Worm (Caenorhabditis elegans) whole organism, midembryonic: ENCODE data around the gene cul-5.

Experiments
- T22C8.4 ChIP-seq: fragments of 200-800 bp; sonication (Bioruptor generic); IDR thresholded peaks from 2 replicates; pipeline ENCODE4 v1.3.6; 2022; ENCODE audit warnings: missing genetic modification characterization, missing compliant biosample characterization
- cog-1 ChIP-seq: sonication (generic microtip); optimal IDR thresholded peaks from 2 replicates; lab custom pipeline; 2016; ENCODE audit warnings: missing genetic modification characterization, missing compliant biosample characterization
- flt-1 ChIP-seq: fragments of 200-800 bp; sonication (Bioruptor generic); IDR thresholded peaks from 2 replicates; pipeline ENCODE4 v1.3.6; 2022; ENCODE audit warnings: missing genetic modification characterization, missing compliant biosample characterization
- klf-2 ChIP-seq: fragments of 200-800 bp; sonication (Bioruptor generic); conservative IDR thresholded peaks from 2 replicates; pipeline ENCODE4 v1.3.6; 2022; ENCODE audit warnings: missing genetic modification reagents, missing genetic modification characterization, missing compliant biosample characterization
- med-1 ChIP-seq: sonication (generic microtip); optimal IDR thresholded peaks from 2 replicates; lab custom pipeline; 2017; ENCODE audit warnings: missing genetic modification characterization, mild to moderate bottlenecking, missing compliant biosample characterization, antibody characterized with exemption, missing genetic modification reagents; ENCODE audit not compliant: insufficient read depth
- ref-1 ChIP-seq: fragments of 200-800 bp; sonication (Bioruptor generic); conservative IDR thresholded peaks from 2 replicates; pipeline ENCODE4 v1.3.6; 2022; ENCODE audit warnings: missing genetic modification reagents, missing genetic modification characterization, missing compliant biosample characterization
- tab-1 ChIP-seq: fragments of 200-800 bp; sonication (Bioruptor generic); IDR thresholded peaks from 2 replicates; pipeline ENCODE4 v1.3.6; 2022; ENCODE audit warnings: missing genetic modification characterization, missing compliant biosample characterization
- ztf-23 ChIP-seq: fragments of 200-800 bp; sonication (Bioruptor generic); IDR thresholded peaks from 2 replicates; pipeline ENCODE4 v1.3.6; 2022; ENCODE audit warnings: missing genetic modification reagents, missing genetic modification characterization, missing compliant biosample characterization
- ztf-29 ChIP-seq: fragments of 200-800 bp; sonication (Bioruptor generic); IDR thresholded peaks from 2 replicates; pipeline ENCODE4 v1.3.6; 2022; ENCODE audit warnings: missing genetic modification reagents, missing genetic modification characterization, missing compliant biosample characterization

The cul-5 gene

ce11 chrV:10179235-10179634, at the start of gene cul-5:
TSS of gene cul-5 (plus strand) at chrV:10179535.
- TF ChIP-seq ztf-29 (GFP tag; lab: Robert Waterston, UW) (no peak), T22C8.4 (no peak), flt-1 (GFP tag; lab: Robert Waterston, UW) (no peak), med-1 (no peak), klf-2 (GFP tag; lab: Robert Waterston, UW) (no peak), ztf-23 (no peak), ref-1 (GFP tag; lab: Robert Waterston, UW) (no peak)

- TF ChIP-seq cog-1 (tag; lab: Kevin White, UChicago) (no peak), ztf-29 (GFP tag; lab: Robert Waterston, UW) (no peak), klf-2 (GFP tag; lab: Robert Waterston, UW) (no peak)
Measured at ce11 chrV:10130195-10130594, 49.1 kb upstream of the cul-5 start, which contains the start of gene aos-1. TSS of gene aos-1 (minus strand) at chrV:10130295.

DNA sequence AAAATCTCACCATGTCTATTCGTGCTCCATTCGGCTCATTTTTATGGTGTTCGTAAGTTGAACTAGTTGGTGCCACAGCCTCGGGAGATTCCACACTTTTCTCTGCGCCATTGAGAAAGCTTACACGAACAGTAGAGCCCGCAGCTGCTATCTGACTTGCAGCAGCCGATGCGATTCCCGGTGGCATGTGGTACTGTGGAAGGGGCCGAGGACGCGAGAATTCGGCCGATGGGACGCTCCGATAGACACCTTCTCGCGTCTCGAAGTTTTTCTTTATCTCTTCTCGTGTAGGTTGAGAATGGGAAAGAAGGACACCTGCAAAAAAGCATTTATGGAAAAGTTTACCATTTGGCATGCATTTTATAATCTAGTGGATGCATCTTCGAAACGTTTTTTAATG, 46.1 kb upstream of the cul-5 start:
- TF ChIP-seq med-1 (no peak), klf-2 (GFP tag; lab: Robert Waterston, UW) (no peak), T22C8.4 (no peak), ztf-29 (GFP tag; lab: Robert Waterston, UW) (no peak), ztf-23 (no peak), tab-1 (GFP tag; lab: Robert Waterston, UW) (no peak)

- TF ChIP-seq cog-1 (tag; lab: Kevin White, UChicago) (no peak), ztf-29 (GFP tag; lab: Robert Waterston, UW) (no peak), med-1 (no peak), T22C8.4 (no peak), ref-1 (GFP tag; lab: Robert Waterston, UW) (no peak), ztf-23 (no peak), tab-1 (GFP tag; lab: Robert Waterston, UW) (no peak), flt-1 (GFP tag; lab: Robert Waterston, UW) (no peak), klf-2 (GFP tag; lab: Robert Waterston, UW) (no peak)
Measured at ce11 chrV:10134077-10134693, 45.1 kb upstream of the cul-5 start, which contains the start of the genes C08B6.18, wdr-20 and C08B6.8. TSS of gene C08B6.18 (minus strand) at chrV:10134127. TSS of gene wdr-20 (minus strand) at chrV:10134158. TSS of gene C08B6.8 (plus strand) at chrV:10134643.

- TF ChIP-seq flt-1 (GFP tag; lab: Robert Waterston, UW) = no peak
- TF ChIP-seq tab-1 (GFP tag; lab: Robert Waterston, UW) = no peak
- no peak for TF ChIP-seq klf-2 (GFP tag; lab: Robert Waterston, UW)
- TF ChIP-seq ztf-29 (GFP tag; lab: Robert Waterston, UW) = no peak
- no peak for TF ChIP-seq T22C8.4
- TF ChIP-seq med-1 = no peak
- no peak for TF ChIP-seq cog-1 (tag; lab: Kevin White, UChicago)
- no peak for TF ChIP-seq ztf-23
- no peak for TF ChIP-seq ref-1 (GFP tag; lab: Robert Waterston, UW)
Measured at ce11 chrV:10145653-10146052, 33.7 kb upstream of the cul-5 start, which contains the start of gene C51E3.9. TSS of gene C51E3.9 (plus strand) at chrV:10145953.

- TF ChIP-seq T22C8.4 = no peak
- TF ChIP-seq flt-1 (GFP tag; lab: Robert Waterston, UW) = no peak
- no peak for TF ChIP-seq ref-1 (GFP tag; lab: Robert Waterston, UW)
- TF ChIP-seq cog-1 (tag; lab: Kevin White, UChicago) = no peak
Measured at ce11 chrV:10146787-10147186, 32.5 kb upstream of the cul-5 start.

ce11 chrV:10148352-10148751, 31.0 kb upstream of the cul-5 start, which contains the start of gene srsx-26:
TSS of gene srsx-26 (plus strand) at chrV:10148652.
- TF ChIP-seq flt-1 (GFP tag; lab: Robert Waterston, UW) (no peak), ztf-29 (GFP tag; lab: Robert Waterston, UW) (no peak), tab-1 (GFP tag; lab: Robert Waterston, UW) (no peak), med-1 (no peak), T22C8.4 (no peak), ref-1 (GFP tag; lab: Robert Waterston, UW) (no peak), klf-2 (GFP tag; lab: Robert Waterston, UW) (no peak), ztf-23 (no peak), cog-1 (tag; lab: Kevin White, UChicago) (no peak)

- TF ChIP-seq tab-1 (GFP tag; lab: Robert Waterston, UW) = no peak
- TF ChIP-seq T22C8.4 = no peak
- TF ChIP-seq ztf-29 (GFP tag; lab: Robert Waterston, UW) = no peak
- no peak for TF ChIP-seq klf-2 (GFP tag; lab: Robert Waterston, UW)
- no peak for TF ChIP-seq med-1
Measured at ce11 chrV:10149728-10150127, 29.6 kb upstream of the cul-5 start, which contains the start of gene srsx-27. TSS of gene srsx-27 (plus strand) at chrV:10150028.

DNA sequence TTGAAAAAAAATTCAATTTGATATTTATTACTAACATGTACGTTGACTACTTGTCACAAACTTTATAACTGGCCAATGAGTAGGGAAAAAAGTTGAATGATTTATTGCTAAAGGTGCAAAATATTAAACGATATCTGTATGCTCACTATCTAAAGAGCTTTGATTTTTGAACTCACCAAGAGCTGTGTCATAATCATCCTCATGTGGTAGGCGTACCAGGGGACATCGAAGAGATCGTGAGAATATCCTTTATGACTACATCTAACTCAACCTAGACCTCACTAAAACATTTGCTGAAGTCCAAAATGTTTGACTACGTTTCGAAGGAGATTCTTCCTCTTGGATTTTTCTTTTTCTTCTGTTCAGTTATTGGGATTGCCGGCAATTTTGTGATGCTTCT, 27.1 kb upstream of the cul-5 start, which contains the start of gene srsx-28:
Gene srsx-28 (plus strand): TSS at position 301 of the 400 bp plus-strand sequence.
- TF ChIP-seq tab-1 (GFP tag; lab: Robert Waterston, UW) (no peak), med-1 (no peak), flt-1 (GFP tag; lab: Robert Waterston, UW) (no peak), klf-2 (GFP tag; lab: Robert Waterston, UW) (no peak), ref-1 (GFP tag; lab: Robert Waterston, UW) (no peak), cog-1 (tag; lab: Kevin White, UChicago) (no peak), ztf-29 (GFP tag; lab: Robert Waterston, UW) (no peak), ztf-23 (no peak), T22C8.4 (no peak)

DNA sequence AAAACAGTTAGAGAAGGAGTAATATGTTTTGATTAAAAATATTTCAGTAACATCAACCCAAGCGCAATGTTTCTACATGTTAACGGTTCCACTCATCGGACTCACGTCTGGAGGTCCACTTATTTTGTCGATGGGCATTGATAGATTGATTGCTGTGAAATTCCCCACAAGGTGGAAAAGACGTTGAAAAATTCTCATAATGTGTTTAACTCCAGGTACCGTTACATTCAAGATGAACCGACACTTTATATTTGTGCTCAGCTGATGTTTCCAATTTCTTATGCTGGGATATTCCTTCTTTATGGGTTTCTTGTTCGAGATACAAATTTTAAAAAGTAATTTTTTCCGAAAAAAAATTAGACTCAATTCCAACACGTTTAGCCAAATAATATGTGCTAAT, 26.3 kb upstream of the cul-5 start:
- no peak for TF ChIP-seq med-1
- TF ChIP-seq flt-1 (GFP tag; lab: Robert Waterston, UW) = no peak
- no peak for TF ChIP-seq ztf-23
- no peak for TF ChIP-seq ztf-29 (GFP tag; lab: Robert Waterston, UW)
- TF ChIP-seq tab-1 (GFP tag; lab: Robert Waterston, UW) = no peak
- no peak for TF ChIP-seq cog-1 (tag; lab: Kevin White, UChicago)
- no peak for TF ChIP-seq ref-1 (GFP tag; lab: Robert Waterston, UW)
- TF ChIP-seq T22C8.4 = no peak
- no peak for TF ChIP-seq klf-2 (GFP tag; lab: Robert Waterston, UW)
